Fruit fly (Drosophila melanogaster): ENCODE results near the gene Gr64d.

dm6 chr3L:4014349-4014748 is 17.5 kb upstream of the Gr64d start:
- TF ChIP-seq psq (GFP tag; optimal IDR thresholded peaks at IDR 0.05) (no peak), Hr78 (GFP tag; optimal IDR thresholded peaks at IDR 0.05) (no peak), Rel (GFP tag; optimal IDR thresholded peaks at IDR 0.05) (no peak), Rel (tag; optimal IDR thresholded peaks at IDR 0.05) (no peak), fru (GFP tag; optimal IDR thresholded peaks at IDR 0.05) (no peak), OdsH (GFP tag; optimal IDR thresholded peaks at IDR 0.05) (no peak), pan (optimal IDR thresholded peaks at IDR 0.05) (no peak), usp (GFP tag; optimal IDR thresholded peaks at IDR 0.05) (no peak), lola (GFP tag; optimal IDR thresholded peaks at IDR 0.05) (no peak), brk (GFP tag; optimal IDR thresholded peaks at IDR 0.05) (no peak), woc (GFP tag; optimal IDR thresholded peaks at IDR 0.05) (no peak)

Data from whole organism, wandering third instar larva.